Worm (Caenorhabditis elegans) whole organism, L1 larva: ENCODE results near the gene Y59C2A.3.

Source experiments
- C34B4.2 ChIP-seq: sonication (generic microtip); optimal IDR thresholded peaks from 2 replicates; lab custom pipeline; 2017; ENCODE audit warnings: mild to moderate bottlenecking, missing genetic modification characterization, missing compliant biosample characterization
- F16B12.6 ChIP-seq: fragments of 150-350 bp; optimal IDR thresholded peaks from 2 replicates; lab custom pipeline; 2014; ENCODE audit warnings: missing biosample characterization, missing genetic modification characterization
- Y116A8C.19 ChIP-seq: sonication (generic microtip); optimal IDR thresholded peaks from 2 replicates; lab custom pipeline; 2016; ENCODE audit warnings: missing compliant biosample characterization, missing genetic modification characterization, borderline replicate concordance
- alr-1 ChIP-seq: fragments of 200-800 bp; sonication (Bioruptor generic); optimal IDR thresholded peaks from 2 replicates; lab custom pipeline; 2018; ENCODE audit warnings: borderline replicate concordance, mild to moderate bottlenecking, missing genetic modification characterization, missing compliant biosample characterization
- aly-2 ChIP-seq: fragments of 150-350 bp; optimal IDR thresholded peaks from 2 replicates; lab custom pipeline; 2014; ENCODE audit warnings: missing biosample characterization, missing genetic modification characterization
- blmp-1 ChIP-seq: fragments of 150-350 bp; optimal IDR thresholded peaks from 2 replicates; lab custom pipeline; 2014; ENCODE audit warnings: missing biosample characterization, missing genetic modification characterization
- ceh-63 ChIP-seq: fragments of 200-800 bp; sonication (Bioruptor generic); optimal IDR thresholded peaks from 2 replicates; lab custom pipeline; 2018; ENCODE audit warnings: mild to moderate bottlenecking, missing genetic modification characterization, missing compliant biosample characterization
- ceh-82 ChIP-seq, 3 experiments: fragments of 150-350 bp in 1 of 3; sonication (generic microtip) in 2 of 3; optimal IDR thresholded peaks; 2 replicates each; lab custom pipeline; 2014 to 2017; ENCODE audit warnings: missing biosample characterization in 3 of 3, missing genetic modification characterization in 3 of 3
- ceh-88 ChIP-seq: fragments of 200-800 bp; sonication (Bioruptor generic); IDR thresholded peaks from 2 replicates; pipeline ENCODE4 v1.3.6; 2022; ENCODE audit warnings: missing genetic modification characterization, missing compliant biosample characterization
- dpl-1 ChIP-seq, 3 experiments: fragments of 150-350 bp in 2 of 3; sonication (generic microtip) in 1 of 3; optimal IDR thresholded peaks; 2 replicates each; lab custom pipeline; 2014 to 2017; ENCODE audit warnings: missing biosample characterization in 3 of 3, missing genetic modification characterization in 3 of 3, missing genetic modification reagents in 3 of 3
- dsc-1 ChIP-seq: sonication (generic microtip); optimal IDR thresholded peaks from 2 replicates; lab custom pipeline; 2016; ENCODE audit warnings: mild to moderate bottlenecking, missing genetic modification characterization, missing compliant biosample characterization
- efl-1 ChIP-seq, 4 experiments: fragments of 150-350 bp; optimal IDR thresholded peaks in 3 of 4; peaks in 1 of 4; 1 replicate in 1 of 4; 2 replicates in 3 of 4; lab custom pipeline; 2014; ENCODE audit warnings: missing biosample characterization in 2 of 4, missing genetic modification characterization in 2 of 4, missing genetic modification reagents in 2 of 4
- egl-13 ChIP-seq: sonication (generic microtip); optimal IDR thresholded peaks from 2 replicates; lab custom pipeline; 2016; ENCODE audit warnings: missing genotype, missing genetic modification reagents, missing genetic modification characterization, missing compliant biosample characterization
- egl-27 ChIP-seq, 2 experiments: fragments of 150-350 bp in 1 of 2; sonication (generic microtip); optimal IDR thresholded peaks; 3 replicates each; lab custom pipeline; 2017 to 2018; ENCODE audit warnings: missing biosample characterization in 2 of 2, missing genetic modification characterization in 2 of 2, missing genetic modification reagents in 2 of 2
- ets-5 ChIP-seq: fragments of 200-800 bp; sonication (Bioruptor generic); IDR thresholded peaks from 2 replicates; pipeline ENCODE4 v1.3.6; 2022; ENCODE audit warnings: missing genetic modification characterization, missing compliant biosample characterization
- fos-1 ChIP-seq: fragments of 150-350 bp; optimal IDR thresholded peaks from 2 replicates; lab custom pipeline; 2014; ENCODE audit warnings: missing biosample characterization, missing genetic modification characterization
- hlh-17 ChIP-seq: fragments of 200-800 bp; sonication (Bioruptor generic); optimal IDR thresholded peaks from 2 replicates; lab custom pipeline; 2018; ENCODE audit warnings: missing genetic modification characterization, mild to moderate bottlenecking, missing compliant biosample characterization, moderate library complexity, borderline replicate concordance
- hlh-4 ChIP-seq: sonication (generic microtip); optimal IDR thresholded peaks from 2 replicates; lab custom pipeline; 2016; ENCODE audit warnings: mild to moderate bottlenecking, missing genetic modification characterization, missing compliant biosample characterization
- lin-13 ChIP-seq: fragments of 150-350 bp; optimal IDR thresholded peaks from 2 replicates; lab custom pipeline; 2014; ENCODE audit warnings: missing biosample characterization, missing genetic modification reagents, missing genetic modification characterization
- lin-15B ChIP-seq: fragments of 150-350 bp; sonication (generic microtip); optimal IDR thresholded peaks from 3 replicates; lab custom pipeline; 2014; ENCODE audit warnings: missing biosample characterization, missing genetic modification characterization
- lin-35 ChIP-seq, 2 experiments: fragments of 150-350 bp; optimal IDR thresholded peaks; 2 replicates each; lab custom pipeline; 2014; ENCODE audit warnings: missing biosample characterization in 2 of 2, missing genetic modification characterization in 2 of 2, missing genetic modification reagents in 2 of 2
- lir-3 ChIP-seq: sonication (generic microtip); optimal IDR thresholded peaks from 2 replicates; lab custom pipeline; 2016; ENCODE audit warnings: mild to moderate bottlenecking, missing genetic modification characterization, moderate library complexity, missing compliant biosample characterization; ENCODE audit not compliant: poor library complexity
- lsy-2 ChIP-seq, 2 experiments: fragments of 150-350 bp; optimal IDR thresholded peaks; 2 replicates each; lab custom pipeline; 2014; ENCODE audit warnings: missing biosample characterization in 2 of 2, missing genetic modification characterization in 2 of 2
- mep-1 ChIP-seq: fragments of 150-350 bp; optimal IDR thresholded peaks from 2 replicates; lab custom pipeline; 2014; ENCODE audit warnings: missing biosample characterization, missing genetic modification characterization
- nhr-12 ChIP-seq: sonication (generic microtip); optimal IDR thresholded peaks from 2 replicates; lab custom pipeline; 2017; ENCODE audit warnings: missing biosample characterization, missing genetic modification characterization
- nhr-20 ChIP-seq: sonication (generic microtip); optimal IDR thresholded peaks from 2 replicates; lab custom pipeline; 2016; ENCODE audit warnings: mild to moderate bottlenecking, missing genetic modification characterization, missing compliant biosample characterization
- nhr-28 ChIP-seq: fragments of 150-350 bp; optimal IDR thresholded peaks from 2 replicates; lab custom pipeline; 2014; ENCODE audit warnings: missing biosample characterization, missing genetic modification characterization
- nhr-71 ChIP-seq: sonication (generic microtip); optimal IDR thresholded peaks from 2 replicates; lab custom pipeline; 2016; ENCODE audit warnings: mild to moderate bottlenecking, missing genetic modification characterization, moderate library complexity, missing compliant biosample characterization
- nhr-76 ChIP-seq: sonication (generic microtip); optimal IDR thresholded peaks from 2 replicates; lab custom pipeline; 2017; ENCODE audit warnings: missing biosample characterization, missing genetic modification characterization
- nhr-85 ChIP-seq: sonication (generic microtip); peaks from one replicate; lab custom pipeline; 2016; ENCODE audit warnings: missing genetic modification characterization, inconsistent platforms, missing compliant biosample characterization
- rnt-1 ChIP-seq: sonication (generic microtip); optimal IDR thresholded peaks from 2 replicates; lab custom pipeline; 2016; ENCODE audit warnings: mild to moderate bottlenecking, missing genetic modification characterization, moderate library complexity, missing compliant biosample characterization
- sptf-1 ChIP-seq: fragments of 150-350 bp; optimal IDR thresholded peaks from 2 replicates; lab custom pipeline; 2014; ENCODE audit warnings: missing biosample characterization, missing genetic modification characterization
- swsn-7 ChIP-seq: sonication (generic microtip); optimal IDR thresholded peaks from 2 replicates; lab custom pipeline; 2016; ENCODE audit warnings: missing genetic modification characterization, missing compliant biosample characterization
- unc-130 ChIP-seq: fragments of 150-350 bp; optimal IDR thresholded peaks from 2 replicates; lab custom pipeline; 2017; ENCODE audit warnings: missing biosample characterization, missing genetic modification characterization, inconsistent platforms
- unc-30 ChIP-seq: sonication (generic microtip); optimal IDR thresholded peaks from 2 replicates; lab custom pipeline; 2017; ENCODE audit warnings: missing biosample characterization, missing genetic modification characterization
- vab-15 ChIP-seq: sonication (generic microtip); optimal IDR thresholded peaks from 2 replicates; lab custom pipeline; 2017; ENCODE audit warnings: missing genotype, mild to moderate bottlenecking, missing genetic modification characterization, missing compliant biosample characterization
- zip-4 ChIP-seq: fragments of 200-800 bp; sonication (Bioruptor generic); optimal IDR thresholded peaks from 2 replicates; lab custom pipeline; 2018; ENCODE audit warnings: mild to moderate bottlenecking, missing genetic modification characterization, moderate library complexity, missing compliant biosample characterization

Gene Y59C2A.3

DNA sequence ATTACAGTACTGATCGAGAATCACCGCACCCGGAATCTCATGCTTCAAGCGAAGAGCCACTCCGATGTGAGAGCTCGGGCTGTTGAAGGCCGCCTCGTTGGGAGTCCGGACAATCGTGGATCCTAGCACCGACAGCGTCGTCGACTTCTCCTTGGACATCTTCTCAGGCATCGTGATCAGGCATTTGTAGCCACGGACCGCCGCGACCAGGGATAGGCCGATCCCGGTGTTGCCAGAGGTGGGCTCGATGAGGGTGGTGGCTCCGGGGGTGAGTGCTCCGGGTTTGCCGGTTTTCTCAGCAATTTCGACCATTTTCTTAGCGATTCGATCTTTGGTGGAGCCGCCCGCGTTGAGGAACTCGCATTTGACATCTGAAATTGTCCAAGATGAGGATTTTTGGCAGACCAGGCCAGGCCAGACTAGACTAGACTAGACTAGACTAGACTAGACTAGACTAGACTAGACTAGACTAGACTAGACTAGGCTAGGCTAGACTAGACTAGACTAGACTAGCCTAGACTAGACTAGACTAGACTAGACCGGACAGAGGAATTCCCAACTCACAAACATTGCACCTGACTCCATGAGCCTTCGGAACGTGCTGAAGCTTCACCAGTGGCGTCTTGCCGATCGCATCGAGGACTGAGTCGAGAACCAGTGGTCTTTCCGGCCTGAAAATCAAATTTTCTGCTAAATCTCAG lies 1.6 kb upstream of the Y59C2A.3 start:
- TF ChIP-seq hlh-4 (tag; lab: Kevin White, UChicago) (no peak), unc-130 (tag; lab: Kevin White, UChicago) (no peak), nhr-76 (tag; lab: Kevin White, UChicago) (no peak), sptf-1 (tag; lab: Kevin White, UChicago) (no peak), blmp-1 (tag; lab: Kevin White, UChicago) (no peak), F16B12.6 (tag; lab: Kevin White, UChicago) (no peak), dpl-1 (GFP tag; optimal IDR thresholded peaks at IDR 0.05; lab: Kevin White, UChicago) (no peak), mep-1 (tag; lab: Kevin White, UChicago) (no peak), nhr-28 (tag; lab: Kevin White, UChicago) (no peak)

DNA sequence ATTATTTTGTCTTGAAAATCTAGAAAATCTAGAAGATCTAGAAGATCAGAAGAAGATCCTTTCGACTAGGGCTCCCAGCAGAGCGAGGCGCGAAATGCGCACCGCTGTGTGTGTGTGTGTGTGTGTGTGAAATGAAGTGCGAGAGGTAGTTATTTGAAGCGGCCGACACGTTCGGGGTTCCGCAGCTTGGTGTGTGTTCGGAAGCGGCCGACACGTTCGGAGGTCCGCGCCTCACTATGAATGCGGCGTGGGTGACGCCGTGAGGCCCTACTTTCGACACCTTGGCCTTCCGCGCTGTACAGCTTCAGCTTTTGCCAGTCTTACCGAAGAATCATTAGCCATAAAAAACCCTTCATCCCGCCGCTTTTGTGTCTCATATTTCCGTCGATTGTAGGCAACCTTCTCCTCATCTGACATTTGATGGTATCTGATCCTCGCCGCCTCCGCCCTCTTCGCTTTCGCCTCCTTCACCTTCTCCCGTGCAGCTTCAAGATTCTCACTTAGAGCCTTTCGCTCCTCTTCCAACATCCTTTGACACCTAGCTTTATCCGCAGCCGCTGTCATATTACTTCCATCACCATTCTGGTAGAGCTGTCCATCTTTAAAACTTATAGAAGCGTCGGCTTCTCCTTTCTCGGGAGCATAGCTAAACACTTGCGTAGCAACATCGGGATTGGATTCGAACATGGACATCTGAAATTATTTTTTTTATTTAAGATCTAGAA lies 2.6 kb downstream of the Y59C2A.3 start:
- TF ChIP-seq ceh-63 (GFP tag; lab: Kevin White, UChicago): no peak
- no peak for TF ChIP-seq nhr-12
- no peak for TF ChIP-seq lin-35 (GFP tag; optimal IDR thresholded peaks at IDR 0.05; lab: Kevin White, UChicago)
- no peak for TF ChIP-seq vab-15 (tag; lab: Kevin White, UChicago)
- no peak for TF ChIP-seq dsc-1
- TF ChIP-seq ceh-88 (GFP tag; lab: Robert Waterston, UW): no peak
- TF ChIP-seq egl-27 (tag; optimal IDR thresholded peaks at IDR 0.05; lab: Kevin White, UChicago): no peak
- no peak for TF ChIP-seq nhr-71 (tag; lab: Kevin White, UChicago)

DNA sequence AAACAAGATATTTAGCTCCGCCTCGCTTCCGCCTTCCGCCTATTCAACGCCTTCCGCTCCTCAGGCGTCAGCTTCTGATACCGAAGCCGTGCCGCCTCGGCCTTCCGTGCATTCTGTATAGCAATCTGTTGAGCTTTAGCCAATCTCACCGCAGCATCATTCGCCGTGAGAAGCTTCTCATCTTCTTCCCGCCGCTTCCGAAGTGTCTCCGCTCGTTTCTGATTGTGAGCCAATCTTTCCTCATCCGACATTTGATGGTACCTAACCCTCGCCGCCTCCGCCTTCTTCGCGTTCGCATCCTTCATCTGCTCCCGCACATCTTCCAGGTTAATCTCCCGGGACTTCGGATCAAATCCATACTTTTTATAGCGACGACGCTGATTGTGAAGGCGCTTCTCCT lies 4.2 kb downstream of the Y59C2A.3 start:
- TF ChIP-seq swsn-7 (no peak), alr-1 (tag; lab: Kevin White, UChicago) (no peak), hlh-17 (GFP tag; lab: Kevin White, UChicago) (no peak), aly-2 (tag; lab: Kevin White, UChicago) (no peak), lin-15B (tag; lab: Kevin White, UChicago) (no peak), rnt-1 (tag; lab: Kevin White, UChicago) (no peak), egl-13 (tag; lab: Kevin White, UChicago) (no peak), lir-3 (tag; lab: Kevin White, UChicago) (no peak), lsy-2 (tag; optimal IDR thresholded peaks at IDR 0.05; lab: Kevin White, UChicago) (no peak), nhr-28 (tag; lab: Kevin White, UChicago) (no peak), ceh-82 (tag; optimal IDR thresholded peaks at IDR 0.05; lab: Kevin White, UChicago) (no peak), zip-4 (GFP tag; lab: Kevin White, UChicago) (no peak), fos-1 (tag; lab: Kevin White, UChicago) (no peak), Y116A8C.19 (no peak)
- TF ChIP-seq, all 84 proteins: peak for 0

DNA sequence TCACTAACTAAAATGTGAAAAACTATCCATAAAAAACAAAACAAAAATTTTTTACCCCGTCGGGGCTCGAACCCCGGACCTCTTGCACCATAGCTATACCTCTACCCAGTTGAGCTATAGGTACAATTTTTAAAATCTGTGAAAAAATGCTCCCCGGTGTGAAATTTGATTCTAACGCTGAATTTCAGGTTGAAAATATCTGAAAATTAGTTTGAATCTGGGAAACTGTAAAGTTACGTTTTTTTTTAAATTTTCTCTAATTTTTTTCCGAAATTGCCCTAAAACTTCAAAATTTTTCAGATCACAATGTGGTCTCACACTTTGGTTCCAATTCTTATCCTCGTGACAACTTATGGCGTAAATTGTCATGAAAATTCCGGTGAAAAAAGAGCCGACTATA lies 11.9 kb downstream of the Y59C2A.3 start, which contains the start of gene Y59C2A.1:
Gene Y59C2A.1, plus strand, starts transcription at position 301 of the 400 bp plus-strand sequence.
- TF ChIP-seq efl-1 (optimal IDR thresholded peaks at IDR 0.05; lab: Kevin White, UChicago): no peak
- TF ChIP-seq efl-1 (GFP tag; optimal IDR thresholded peaks at IDR 0.05 in 1 of 2; lab: Kevin White, UChicago): no peak
- TF ChIP-seq ets-5 (GFP tag; lab: Robert Waterston, UW): no peak
- TF ChIP-seq unc-30 (tag; lab: Kevin White, UChicago): no peak
- TF ChIP-seq nhr-71 (tag; lab: Kevin White, UChicago): no peak
- TF ChIP-seq sptf-1 (tag; lab: Kevin White, UChicago): no peak
- no peak for TF ChIP-seq Y116A8C.19
- no peak for TF ChIP-seq nhr-85
- no peak for TF ChIP-seq nhr-20
- no peak for TF ChIP-seq blmp-1 (tag; lab: Kevin White, UChicago)
- TF ChIP-seq lin-13 (GFP tag; lab: Kevin White, UChicago): no peak
- TF ChIP-seq ceh-88 (GFP tag; lab: Robert Waterston, UW): no peak
- no peak for TF ChIP-seq C34B4.2 (tag; lab: Kevin White, UChicago)
